Worm (Caenorhabditis elegans): ENCODE results near the gene ndub-2.

The ndub-2 gene

DNA sequence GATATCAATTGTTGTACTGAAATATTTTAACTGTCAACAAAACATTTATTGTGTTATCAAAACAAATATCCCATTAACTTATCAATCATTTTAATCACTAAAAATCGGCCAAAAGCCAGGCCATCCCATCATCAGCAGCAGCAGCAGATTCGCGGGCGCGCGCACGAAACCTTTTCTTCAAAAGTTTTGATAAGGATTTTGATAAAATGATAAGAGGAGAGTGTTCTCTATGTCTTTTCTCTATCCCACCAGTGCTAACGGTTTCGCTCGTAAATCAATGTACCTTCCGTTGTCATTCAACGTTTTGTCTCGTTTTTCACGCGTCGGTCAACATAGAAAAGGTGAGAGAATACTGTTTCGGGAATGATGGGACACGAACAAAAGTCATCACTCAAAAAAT, 31.9 kb downstream of the ndub-2 start:
- TF ChIP-seq C16A3.4 (tag; optimal IDR thresholded peaks at IDR 0.05) (no peak), ceh-8 (GFP tag; optimal IDR thresholded peaks at IDR 0.05) (no peak), sptf-1 (tag; optimal IDR thresholded peaks at IDR 0.05) (no peak), nhr-71 (tag; optimal IDR thresholded peaks at IDR 0.05) (peak; percentile 34), mdl-1 (tag; optimal IDR thresholded peaks at IDR 0.05) (no peak), nhr-20 (tag; optimal IDR thresholded peaks at IDR 0.05) (peak; percentile 36), ceh-90 (tag; optimal IDR thresholded peaks at IDR 0.05) (no peak), nhr-84 (tag; optimal IDR thresholded peaks at IDR 0.05) (no peak), snpc-4 (tag; optimal IDR thresholded peaks at IDR 0.05) (no peak), blmp-1 (tag; optimal IDR thresholded peaks at IDR 0.05) (peak; percentile 79), nhr-85 (tag) (peak; percentile 85), mef-2 (tag; optimal IDR thresholded peaks at IDR 0.05) (no peak), snu-23 (GFP tag; optimal IDR thresholded peaks at IDR 0.05) (peak; percentile 11), ztf-4 (tag; optimal IDR thresholded peaks at IDR 0.05) (no peak), ama-1 (optimal IDR thresholded peaks at IDR 0.05) (no peak), elt-3 (tag; optimal IDR thresholded peaks at IDR 0.05) (peak; percentile 22 to 98 (median 56)), fkh-8 (tag; optimal IDR thresholded peaks at IDR 0.05) (no peak), nhr-47 (tag; optimal IDR thresholded peaks at IDR 0.05) (no peak), nhr-19 (GFP tag; conservative IDR thresholded peaks at IDR 0.05) (0 out of 2 replicates have a peak, but pooled peaks have one; percentile 32), lin-14 (GFP tag; optimal IDR thresholded peaks at IDR 0.05) (peak; percentile 42)

DNA sequence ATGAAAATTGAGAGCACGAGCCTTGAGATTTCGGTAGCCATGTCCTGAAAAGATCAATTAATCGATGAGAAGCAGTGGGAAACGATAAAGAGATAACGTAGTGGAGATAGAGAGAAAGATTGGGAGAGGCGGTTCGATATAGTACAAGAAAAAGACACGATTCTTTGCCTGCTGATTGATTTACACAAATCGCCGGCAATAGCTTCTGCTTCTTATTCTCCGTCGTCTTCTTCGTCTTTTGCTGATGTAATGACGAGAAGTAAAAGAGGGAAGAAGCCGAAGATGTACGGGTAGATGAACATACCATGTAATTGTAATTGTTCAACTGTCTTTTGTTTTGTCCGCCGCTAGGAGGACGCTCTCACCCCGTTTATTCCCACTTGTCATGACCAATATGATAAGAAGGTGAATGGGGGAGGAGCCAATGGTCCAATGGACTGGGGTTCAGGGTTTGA, 33.1 kb downstream of the ndub-2 start, which contains the start of gene F37B12.1:
F37B12.1 (minus strand) TSS at position 51 of the 455 bp plus-strand sequence.
- TF ChIP-seq ceh-63 (GFP tag; optimal IDR thresholded peaks at IDR 0.05) (no peak), elt-3 (tag; optimal IDR thresholded peaks at IDR 0.05) (peak in 1 of 6 experiments; percentile 14), blmp-1 (tag; optimal IDR thresholded peaks at IDR 0.05) (peak; percentile 7)

DNA sequence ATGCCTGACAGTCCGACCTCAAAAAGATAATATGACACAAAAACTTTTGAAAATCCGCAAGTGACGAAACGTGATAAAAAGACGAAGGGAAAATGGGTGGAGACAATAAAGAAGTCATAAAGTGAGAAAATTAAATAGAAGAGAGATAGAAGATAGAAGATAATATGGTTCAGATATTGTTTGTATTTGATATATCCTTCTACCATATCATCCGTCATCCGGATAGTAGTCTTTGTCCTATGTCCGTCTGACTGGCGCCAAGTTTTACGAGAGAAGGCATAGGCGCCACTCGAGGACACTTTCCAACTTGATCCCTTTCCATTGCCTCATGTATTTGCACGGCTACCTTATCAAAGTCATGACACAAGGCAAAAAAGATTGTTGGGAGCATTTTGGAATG, 35.7 kb downstream of the ndub-2 start:
- TF ChIP-seq lin-14 (GFP tag; optimal IDR thresholded peaks at IDR 0.05) = peak; percentile 65
- TF ChIP-seq snpc-4 (tag; optimal IDR thresholded peaks at IDR 0.05) = no peak
- no peak for TF ChIP-seq pqm-1 (tag; optimal IDR thresholded peaks at IDR 0.05)
- no peak for TF ChIP-seq mef-2 (tag; optimal IDR thresholded peaks at IDR 0.05)
- TF ChIP-seq lsy-2 (tag; optimal IDR thresholded peaks at IDR 0.05) = peak in 1 of 2 experiments; percentile 31
- TF ChIP-seq pag-3 (tag; optimal IDR thresholded peaks at IDR 0.05; ENCODE audit: borderline replicate concordance, insufficient read depth) = no peak
- TF ChIP-seq nhr-11 (tag; optimal IDR thresholded peaks at IDR 0.05) = no peak
- TF ChIP-seq vab-15 (tag; optimal IDR thresholded peaks at IDR 0.05) = no peak
- TF ChIP-seq aha-1 (tag; optimal IDR thresholded peaks at IDR 0.05) = no peak
- TF ChIP-seq mdl-1 (tag; optimal IDR thresholded peaks at IDR 0.05) = peak in 1 of 2 experiments; percentile 15
- TF ChIP-seq elt-3 (tag; optimal IDR thresholded peaks at IDR 0.05) = peak in 4 of 6 experiments; percentile 55 to 94 (median 69)
- TF ChIP-seq ceh-63 (GFP tag; optimal IDR thresholded peaks at IDR 0.05) = no peak
- peak; percentile 18 for TF ChIP-seq unc-130 (tag; optimal IDR thresholded peaks at IDR 0.05)
- peak; percentile 41 for TF ChIP-seq nhr-90 (tag; optimal IDR thresholded peaks at IDR 0.05; ENCODE audit: poor library complexity)
- no peak for TF ChIP-seq egl-27 (tag; optimal IDR thresholded peaks at IDR 0.05)
- no peak for TF ChIP-seq mab-9 (GFP tag; IDR thresholded peaks at IDR 0.05)
- peak; percentile 61 for TF ChIP-seq nhr-71 (tag; optimal IDR thresholded peaks at IDR 0.05)
- TF ChIP-seq C34B4.2 (tag; optimal IDR thresholded peaks at IDR 0.05) = no peak
- peak; percentile 63 for TF ChIP-seq nhr-20 (tag; optimal IDR thresholded peaks at IDR 0.05)
- TF ChIP-seq ceh-90 (tag; optimal IDR thresholded peaks at IDR 0.05) = no peak
- TF ChIP-seq snu-23 (GFP tag; optimal IDR thresholded peaks at IDR 0.05) = peak; percentile 56
- no peak for TF ChIP-seq unc-86 (tag; optimal IDR thresholded peaks at IDR 0.05)
- TF ChIP-seq nhr-85 (tag) = peak; percentile 91
- peak; percentile 45 for TF ChIP-seq grh-1 (GFP tag; IDR thresholded peaks at IDR 0.05)
- TF ChIP-seq nhr-77 (tag; optimal IDR thresholded peaks at IDR 0.05) = no peak
- no peak for TF ChIP-seq fkh-4 (tag; optimal IDR thresholded peaks at IDR 0.05; ENCODE audit: borderline replicate concordance)
- TF ChIP-seq blmp-1 (tag; optimal IDR thresholded peaks at IDR 0.05) = peak; percentile 93
- TF ChIP-seq F16B12.6 (tag; optimal IDR thresholded peaks at IDR 0.05) = no peak
- TF ChIP-seq unc-30 (tag; optimal IDR thresholded peaks at IDR 0.05) = no peak
- TF ChIP-seq rnt-1 (tag; optimal IDR thresholded peaks at IDR 0.05) = no peak
- no peak for TF ChIP-seq efl-1 (optimal IDR thresholded peaks at IDR 0.05)
- TF ChIP-seq efl-1 (GFP tag; optimal IDR thresholded peaks at IDR 0.05 in 1 of 2) = no peak
- TF ChIP-seq mep-1 (tag; optimal IDR thresholded peaks at IDR 0.05) = no peak
- TF ChIP-seq efl-3 (GFP tag; optimal IDR thresholded peaks at IDR 0.05) = no peak
- no peak for TF ChIP-seq skn-1 (tag; optimal IDR thresholded peaks at IDR 0.05)

Data from whole organism, L1 larva.